Fruit fly (Drosophila melanogaster) Kc167 (cell line): ENCODE measurements around the gene CG31948.

ENCODE experiments used
- Myc ChIP-seq: fragments of >200 bp; optimal IDR thresholded peaks from 2 replicates; lab custom pipeline; 2017; ENCODE audit warnings: missing external identifiers
- Sin3A ChIP-seq: fragments of >200 bp; optimal IDR thresholded peaks from 2 replicates; lab custom pipeline; 2018; ENCODE audit warnings: missing external identifiers
- psq ChIP-seq: fragments of >200 bp; optimal IDR thresholded peaks from 2 replicates; lab custom pipeline; 2017; ENCODE audit warnings: missing external identifiers
- ttk ChIP-seq: sonication (Bioruptor generic); optimal IDR thresholded peaks from 2 replicates; lab custom pipeline; 2017; ENCODE audit warnings: missing external identifiers

DNA sequence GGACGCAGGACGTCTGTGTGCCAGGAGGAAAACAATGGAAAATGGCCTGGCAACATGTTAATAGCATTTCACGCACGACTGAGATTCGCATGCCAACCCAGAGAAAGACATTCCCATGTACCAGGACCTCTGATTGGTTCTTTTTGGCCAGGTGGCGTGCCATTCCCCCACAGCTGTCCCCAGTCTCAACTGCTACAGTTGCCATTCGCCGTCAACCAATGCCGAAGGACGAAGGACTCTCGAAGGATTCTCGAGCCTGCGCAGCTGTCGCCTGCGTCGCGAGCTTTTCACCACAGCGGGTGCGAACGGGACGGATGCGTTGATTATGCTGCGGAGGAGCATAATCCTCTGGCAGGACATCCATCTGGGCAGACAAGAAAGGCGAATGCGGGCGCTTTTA is 16.6 kb downstream of the CG31948 start, which contains the start of gene VGlut:
- TF ChIP-seq Sin3A (lab: Kevin White, UChicago) (no peak), Myc (lab: Kevin White, UChicago) (no peak), ttk (no peak), psq (no peak)
